Worm (Caenorhabditis elegans): ENCODE results near the gene ift-43.

The ift-43 gene

ce11 chrII:5649236-5650004 is 11.2 kb downstream of the ift-43 start, which contains the start of the genes sam-4, F59E12.17 and zyg-1 (continued):
- TF ChIP-seq let-607 (tag; optimal IDR thresholded peaks at IDR 0.05) (no peak), sptf-2 (GFP tag; optimal IDR thresholded peaks at IDR 0.05) (no peak), ekl-4 (GFP tag; IDR thresholded peaks at IDR 0.05) (no peak), ztf-28 (GFP tag; IDR thresholded peaks at IDR 0.05) (peak; percentile 80; the same call in 1 of the 2 replicates), egrh-3 (GFP tag; IDR thresholded peaks at IDR 0.05) (peak; percentile 53), aptf-2 (GFP tag; conservative IDR thresholded peaks at IDR 0.05) (peak; percentile 52; the same call in 1 of the 2 replicates), F57C9.4 (tag; optimal IDR thresholded peaks at IDR 0.05) (no peak), C17E4.6 (GFP tag; IDR thresholded peaks at IDR 0.05) (no peak), Y95B8A.8 (GFP tag; IDR thresholded peaks at IDR 0.05) (0 out of 2 replicates have a peak, but pooled peaks have one; percentile 42), F10E7.11 (tag; optimal IDR thresholded peaks at IDR 0.05) (no peak), C06A6.2 (GFP tag; conservative IDR thresholded peaks at IDR 0.05) (no peak), ets-4 (GFP tag; optimal IDR thresholded peaks at IDR 0.05) (no peak), unc-130 (GFP tag; optimal IDR thresholded peaks at IDR 0.05) (peak; percentile 67), bed-2 (GFP tag; IDR thresholded peaks at IDR 0.05) (no peak), F55B11.4 (tag; optimal IDR thresholded peaks at IDR 0.05; ENCODE audit: borderline replicate concordance, insufficient read depth) (no peak), cebp-1 (GFP tag; IDR thresholded peaks at IDR 0.05) (peak; percentile 41; the same call in 1 of the 2 replicates), cebp-1 (tag; optimal IDR thresholded peaks at IDR 0.05) (peak; percentile 50), mcd-1 (GFP tag; IDR thresholded peaks at IDR 0.05) (peak; percentile 85), attf-5 (GFP tag; optimal IDR thresholded peaks at IDR 0.05) (peak; percentile 85), atf-7 (tag; optimal IDR thresholded peaks at IDR 0.05) (no peak), him-1 (tag; optimal IDR thresholded peaks at IDR 0.05) (no peak), pbrm-1 (GFP tag; IDR thresholded peaks at IDR 0.05) (peak; percentile 21; the same call in 1 of the 2 replicates), B0336.3 (GFP tag; IDR thresholded peaks at IDR 0.05) (no peak), ZK185.1 (tag; optimal IDR thresholded peaks at IDR 0.05; ENCODE audit: poor library complexity, severe bottlenecking) (peak; percentile 46), bed-1 (GFP tag; IDR thresholded peaks at IDR 0.05) (no peak), unc-62 (GFP tag; optimal IDR thresholded peaks at IDR 0.05) (no peak), ztf-22 (GFP tag; optimal IDR thresholded peaks at IDR 0.05) (no peak), attf-3 (GFP tag; conservative IDR thresholded peaks at IDR 0.05) (peak; percentile 53)

ce11 chrII:5648272-5648671 is 12.3 kb downstream of the ift-43 start, which contains the start of gene ddl-1:
Gene ddl-1, minus strand, starts transcription at chrII:5648372.
- TF ChIP-seq unc-62 (GFP tag; optimal IDR thresholded peaks at IDR 0.05) (no peak), ztf-28 (GFP tag; IDR thresholded peaks at IDR 0.05) (no peak), atf-7 (tag; optimal IDR thresholded peaks at IDR 0.05) (no peak), lin-40 (tag; optimal IDR thresholded peaks at IDR 0.05) (no peak), fkh-3 (tag; optimal IDR thresholded peaks at IDR 0.05) (no peak), unc-130 (GFP tag; optimal IDR thresholded peaks at IDR 0.05) (no peak), B0019.2 (GFP tag; conservative IDR thresholded peaks at IDR 0.05) (no peak), ceh-100 (GFP tag; IDR thresholded peaks at IDR 0.05) (no peak), lsl-1 (GFP tag; optimal IDR thresholded peaks at IDR 0.05) (no peak), zim-3 (tag; optimal IDR thresholded peaks at IDR 0.05) (no peak), egl-44 (GFP tag; IDR thresholded peaks at IDR 0.05) (no peak), D2030.7 (GFP tag; IDR thresholded peaks at IDR 0.05) (no peak), F49E8.2 (tag; optimal IDR thresholded peaks at IDR 0.05; ENCODE audit: insufficient read depth) (no peak), F22D6.2 (tag; optimal IDR thresholded peaks at IDR 0.05) (no peak), lin-54 (GFP tag; optimal IDR thresholded peaks at IDR 0.05) (no peak), ztf-25 (GFP tag; IDR thresholded peaks at IDR 0.05) (no peak), F37B4.10 (GFP tag; IDR thresholded peaks at IDR 0.05) (no peak), nhr-90 (tag; optimal IDR thresholded peaks at IDR 0.05) (no peak), hmg-1.2 (GFP tag; IDR thresholded peaks at IDR 0.05) (no peak), aptf-2 (GFP tag; conservative IDR thresholded peaks at IDR 0.05) (no peak)

Measured in whole organism, young adult.